Fruit fly (Drosophila melanogaster): ENCODE data around the gene CG14893.

dm6 chr3R:16614241-16614640 lies 6.3 kb upstream of the CG14893 start, which contains the start of gene CG10340:
- TF ChIP-seq CG11902 (GFP tag; optimal IDR thresholded peaks at IDR 0.05) = no peak
- no peak for TF ChIP-seq pdm3 (GFP tag; optimal IDR thresholded peaks at IDR 0.05)
- no peak for TF ChIP-seq CG16779 (tag; optimal IDR thresholded peaks at IDR 0.05)
- TF ChIP-seq Ets96B (tag; optimal IDR thresholded peaks at IDR 0.05) = no peak
- no peak for TF ChIP-seq OdsH (GFP tag; optimal IDR thresholded peaks at IDR 0.05)
- TF ChIP-seq Ets21C (GFP tag; optimal IDR thresholded peaks at IDR 0.05) = no peak
- TF ChIP-seq ss (GFP tag; optimal IDR thresholded peaks at IDR 0.05) = no peak
